Worm (Caenorhabditis elegans) whole organism, L3 larva: ENCODE data around the gene grsp-2.

Experiments
- ZK546.5 ChIP-seq: sonication (generic microtip); optimal IDR thresholded peaks from 2 replicates; lab custom pipeline; 2017; ENCODE audit warnings: missing biosample characterization, missing genetic modification characterization
- aly-2 ChIP-seq: fragments of 150-350 bp; optimal IDR thresholded peaks from 2 replicates; lab custom pipeline; 2014; ENCODE audit warnings: missing biosample characterization, missing genetic modification characterization
- ama-1 ChIP-seq: fragments of 150-350 bp; optimal IDR thresholded peaks from 2 replicates; lab custom pipeline; 2018
- ceh-16 ChIP-seq: sonication (generic microtip); optimal IDR thresholded peaks from 2 replicates; lab custom pipeline; 2017; ENCODE audit warnings: missing biosample characterization, missing genetic modification characterization
- ceh-28 ChIP-seq: fragments of 150-350 bp; optimal IDR thresholded peaks from 2 replicates; lab custom pipeline; 2014; ENCODE audit warnings: missing biosample characterization, missing genetic modification reagents, missing genetic modification characterization
- ceh-82 ChIP-seq: fragments of 150-350 bp; optimal IDR thresholded peaks from 2 replicates; lab custom pipeline; 2014; ENCODE audit warnings: missing biosample characterization, missing genetic modification characterization
- daf-12 ChIP-seq: fragments of 150-350 bp; optimal IDR thresholded peaks from 2 replicates; lab custom pipeline; 2014; ENCODE audit warnings: missing biosample characterization, missing genetic modification reagents, missing genetic modification characterization
- egl-27 ChIP-seq: sonication (generic microtip); optimal IDR thresholded peaks from 4 replicates; lab custom pipeline; 2017; ENCODE audit warnings: missing biosample characterization, missing genetic modification reagents, missing genetic modification characterization
- elt-1 ChIP-seq: fragments of 150-350 bp; optimal IDR thresholded peaks from 2 replicates; lab custom pipeline; 2014; ENCODE audit warnings: missing biosample characterization, missing genetic modification characterization
- elt-2 ChIP-seq: sonication (generic microtip); optimal IDR thresholded peaks from 2 replicates; lab custom pipeline; 2016; ENCODE audit warnings: missing genetic modification reagents, mild to moderate bottlenecking, missing genetic modification characterization, missing compliant biosample characterization
- elt-3 ChIP-seq, 3 experiments: fragments of 150-350 bp in 1 of 3; sonication (generic microtip) in 2 of 3; optimal IDR thresholded peaks; 2 replicates in 2 of 3; 4 replicates in 1 of 3; lab custom pipeline; 2014 to 2017; ENCODE audit warnings: missing biosample characterization in 3 of 3, missing genetic modification characterization in 3 of 3
- fkh-10 ChIP-seq: sonication (generic microtip); optimal IDR thresholded peaks from 2 replicates; lab custom pipeline; 2017; ENCODE audit warnings: missing biosample characterization, missing genetic modification reagents, missing genetic modification characterization
- fkh-2 ChIP-seq: fragments of 150-350 bp; optimal IDR thresholded peaks from 2 replicates; lab custom pipeline; 2014; ENCODE audit warnings: missing biosample characterization, missing genetic modification reagents, missing genetic modification characterization
- fos-1 ChIP-seq: fragments of 150-350 bp; optimal IDR thresholded peaks from 2 replicates; lab custom pipeline; 2014; ENCODE audit warnings: missing biosample characterization, missing genetic modification characterization
- jun-1 ChIP-seq: fragments of 150-350 bp; optimal IDR thresholded peaks from 2 replicates; lab custom pipeline; 2014; ENCODE audit warnings: missing biosample characterization, missing genetic modification reagents, missing genetic modification characterization
- lin-15B ChIP-seq: fragments of 150-350 bp; optimal IDR thresholded peaks from 2 replicates; lab custom pipeline; 2014; ENCODE audit warnings: missing biosample characterization, missing genetic modification characterization
- lin-39 ChIP-seq: fragments of 150-350 bp; optimal IDR thresholded peaks from 2 replicates; lab custom pipeline; 2018; ENCODE audit warnings: missing biosample characterization, missing genetic modification reagents, missing genetic modification characterization
- lsy-12 ChIP-seq: sonication (generic microtip); optimal IDR thresholded peaks from 2 replicates; lab custom pipeline; 2016; ENCODE audit warnings: mild to moderate bottlenecking, missing genetic modification characterization, missing compliant biosample characterization
- nfya-1 ChIP-seq: sonication (generic microtip); optimal IDR thresholded peaks from 2 replicates; lab custom pipeline; 2017; ENCODE audit warnings: missing genetic modification characterization, mild to moderate bottlenecking, missing compliant biosample characterization, antibody characterized with exemption, moderate library complexity; ENCODE audit not compliant: insufficient read depth
- nhr-11 ChIP-seq: fragments of 150-350 bp; optimal IDR thresholded peaks from 2 replicates; lab custom pipeline; 2014; ENCODE audit warnings: missing biosample characterization, missing genetic modification characterization
- nhr-12 ChIP-seq: fragments of 150-350 bp; optimal IDR thresholded peaks from 2 replicates; lab custom pipeline; 2014; ENCODE audit warnings: missing biosample characterization, missing genetic modification characterization
- nhr-23 ChIP-seq: fragments of 150-350 bp; optimal IDR thresholded peaks from 2 replicates; lab custom pipeline; 2014; ENCODE audit warnings: missing biosample characterization, missing genetic modification reagents, missing genetic modification characterization
- nhr-237 ChIP-seq: fragments of 150-350 bp; optimal IDR thresholded peaks from 2 replicates; lab custom pipeline; 2014; ENCODE audit warnings: missing biosample characterization, missing genetic modification characterization
- nhr-25 ChIP-seq: sonication (generic microtip); optimal IDR thresholded peaks from 2 replicates; lab custom pipeline; 2017; ENCODE audit warnings: missing biosample characterization, missing genetic modification characterization
- nhr-28 ChIP-seq: fragments of 150-350 bp; optimal IDR thresholded peaks from 2 replicates; lab custom pipeline; 2014; ENCODE audit warnings: missing biosample characterization, missing genetic modification characterization
- nhr-43 ChIP-seq: sonication (generic microtip); optimal IDR thresholded peaks from 2 replicates; lab custom pipeline; 2016; ENCODE audit warnings: mild to moderate bottlenecking, missing genetic modification characterization, missing compliant biosample characterization; ENCODE audit not compliant: poor library complexity, severe bottlenecking
- nhr-76 ChIP-seq: fragments of 150-350 bp; sonication (generic microtip); optimal IDR thresholded peaks from 5 replicates; lab custom pipeline; 2014; ENCODE audit warnings: missing biosample characterization, missing genetic modification characterization
- pha-4 ChIP-seq: fragments of 150-350 bp; optimal IDR thresholded peaks from 2 replicates; lab custom pipeline; 2014; ENCODE audit warnings: missing biosample characterization, missing genetic modification reagents, missing genetic modification characterization
- pqm-1 ChIP-seq: fragments of 150-350 bp; optimal IDR thresholded peaks from 2 replicates; lab custom pipeline; 2017; ENCODE audit warnings: missing biosample characterization, missing genetic modification characterization, inconsistent platforms
- skn-1 ChIP-seq: fragments of 150-350 bp; optimal IDR thresholded peaks from 2 replicates; lab custom pipeline; 2014; ENCODE audit warnings: missing biosample characterization, missing genetic modification characterization
- snpc-4 ChIP-seq: fragments of 150-350 bp; optimal IDR thresholded peaks from 2 replicates; lab custom pipeline; 2014; ENCODE audit warnings: missing biosample characterization, missing genetic modification characterization
- unc-39 ChIP-seq: sonication (generic microtip); optimal IDR thresholded peaks from 4 replicates; lab custom pipeline; 2017; ENCODE audit warnings: missing biosample characterization, missing genetic modification characterization
- unc-62 ChIP-seq: fragments of 150-350 bp; sonication (generic microtip); optimal IDR thresholded peaks from 4 replicates; lab custom pipeline; 2014; ENCODE audit warnings: missing biosample characterization, missing genetic modification reagents, missing genetic modification characterization
- zag-1 ChIP-seq: fragments of 150-350 bp; optimal IDR thresholded peaks from 2 replicates; lab custom pipeline; 2014; ENCODE audit warnings: missing biosample characterization, missing genetic modification characterization
- ztf-11 ChIP-seq: fragments of 150-350 bp; optimal IDR thresholded peaks from 2 replicates; lab custom pipeline; 2014; ENCODE audit warnings: missing biosample characterization, missing genetic modification characterization
- ztf-4 ChIP-seq: fragments of 150-350 bp; optimal IDR thresholded peaks from 2 replicates; lab custom pipeline; 2014; ENCODE audit warnings: missing biosample characterization, missing genetic modification characterization

The grsp-2 gene

DNA sequence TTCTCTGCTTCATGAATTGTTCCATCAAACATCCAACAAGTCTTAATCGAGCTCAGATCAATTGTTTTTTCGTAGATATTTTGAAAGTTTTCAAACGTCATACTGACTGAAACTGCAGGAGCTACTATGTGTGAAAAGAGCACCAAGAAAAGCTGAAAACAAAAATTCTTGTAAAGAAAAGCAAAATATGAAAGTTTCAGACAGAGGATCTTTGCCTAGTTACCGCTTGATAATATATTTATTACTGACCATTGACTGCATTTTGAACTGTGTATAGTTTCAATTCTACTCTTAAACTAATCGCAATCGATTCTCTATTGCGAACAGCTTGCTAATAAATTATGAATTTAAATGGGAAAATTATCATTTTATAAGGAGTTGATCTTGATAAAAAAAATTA is 17.9 kb upstream of the grsp-2 start, which contains the start of gene clec-182:
clec-182 (minus strand) TSS at position 101 of the 400 bp plus-strand sequence.
- no peak for TF ChIP-seq ceh-82 (tag; lab: Kevin White, UChicago)
- TF ChIP-seq elt-1 (tag; lab: Kevin White, UChicago): no peak
- no peak for TF ChIP-seq lin-39 (tag; lab: Kevin White, UChicago)
- no peak for TF ChIP-seq aly-2 (tag; lab: Kevin White, UChicago)

DNA sequence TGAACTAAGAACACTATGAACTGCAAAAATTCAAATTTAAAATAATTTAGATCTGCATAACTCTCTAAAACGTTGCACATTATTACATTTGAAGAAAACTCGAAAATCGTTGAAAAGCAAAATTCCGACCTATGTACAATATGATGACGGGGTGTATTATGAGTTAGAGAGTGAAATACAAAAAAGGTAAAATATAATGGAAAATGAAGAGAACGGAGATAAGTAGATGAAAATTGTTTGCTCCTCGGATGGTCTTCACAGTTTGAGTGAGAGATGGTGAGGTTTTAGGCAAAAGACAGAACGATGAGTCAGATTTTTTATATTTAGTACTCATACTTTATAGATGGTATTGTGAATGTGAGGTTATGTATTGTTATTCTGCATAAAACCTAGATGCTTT is 8.8 kb upstream of the grsp-2 start:
- TF ChIP-seq nhr-237 (tag; lab: Kevin White, UChicago) (no peak), daf-12 (tag; lab: Kevin White, UChicago) (no peak), pqm-1 (tag; lab: Kevin White, UChicago) (peak; percentile 65), nhr-28 (no peak), ztf-4 (tag; lab: Kevin White, UChicago) (no peak), egl-27 (tag; lab: Kevin White, UChicago) (no peak), fos-1 (tag; lab: Kevin White, UChicago) (no peak), pha-4 (tag; lab: Kevin White, UChicago) (peak; percentile 75), nfya-1 (tag; lab: Kevin White, UChicago) (no peak), zag-1 (tag; lab: Kevin White, UChicago) (no peak)

DNA sequence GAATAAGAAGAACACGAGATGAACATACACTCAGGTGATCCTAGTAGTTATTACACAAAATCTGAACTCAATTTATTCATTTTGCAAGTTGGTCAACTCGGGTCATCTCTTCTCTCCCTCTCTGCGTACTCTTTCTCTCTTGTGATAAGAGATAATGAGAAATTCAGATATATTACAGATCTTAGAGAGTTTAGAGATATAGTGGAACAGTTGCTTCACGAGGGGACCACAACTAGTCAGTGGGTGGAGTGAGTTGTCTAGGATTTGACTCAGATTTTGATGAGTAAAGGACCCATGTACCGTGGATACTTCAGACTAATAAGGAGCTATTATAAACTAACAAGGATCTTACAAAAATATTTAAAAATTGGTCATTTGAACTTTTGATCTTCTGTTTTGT is 2.5 kb upstream of the grsp-2 start, which contains the start of gene exc-5:
exc-5 (minus strand) TSS at position 57 of the 400 bp plus-strand sequence.
- TF ChIP-seq nhr-11 (tag; lab: Kevin White, UChicago) (no peak), ama-1 (lab: Kevin White, UChicago) (no peak), elt-2 (tag; lab: Kevin White, UChicago) (no peak), lsy-12 (tag; lab: Kevin White, UChicago) (no peak), ceh-28 (tag; lab: Kevin White, UChicago) (no peak), nfya-1 (tag; lab: Kevin White, UChicago) (no peak), nhr-12 (tag; lab: Kevin White, UChicago) (no peak), ceh-16 (tag; lab: Kevin White, UChicago) (no peak), fos-1 (tag; lab: Kevin White, UChicago) (no peak), nhr-25 (tag; lab: Kevin White, UChicago) (no peak), nhr-76 (tag; lab: Kevin White, UChicago) (no peak), fkh-2 (tag; lab: Kevin White, UChicago) (no peak), elt-1 (tag; lab: Kevin White, UChicago) (no peak), unc-39 (no peak), lin-39 (tag; lab: Kevin White, UChicago) (no peak), skn-1 (tag; lab: Kevin White, UChicago) (no peak)

DNA sequence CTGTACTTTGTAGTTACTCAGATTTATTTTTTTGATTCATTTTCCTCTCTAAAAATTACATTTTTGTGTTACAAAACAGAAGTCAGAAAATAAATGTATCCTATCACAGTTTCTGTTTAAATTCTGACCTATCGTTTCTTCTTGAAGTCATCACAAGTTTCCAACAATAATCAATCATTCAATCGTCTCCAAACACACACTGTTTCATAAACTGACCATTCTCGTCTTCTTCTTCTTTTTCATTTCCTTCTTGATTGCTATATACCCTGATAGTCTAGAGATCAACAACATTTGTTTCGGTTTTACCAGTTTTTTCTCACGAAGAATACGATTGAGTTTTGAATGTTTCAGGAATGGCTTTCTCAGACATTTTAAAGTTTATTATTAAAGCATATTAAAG is 967 bp upstream of the grsp-2 start:
- TF ChIP-seq nhr-43: peak; percentile 2
- no peak for TF ChIP-seq ZK546.5 (tag; lab: Kevin White, UChicago)
- no peak for TF ChIP-seq unc-62 (GFP tag; lab: Kevin White, UChicago)
- TF ChIP-seq fkh-10 (GFP tag; lab: Kevin White, UChicago): no peak
- TF ChIP-seq nhr-23 (tag; lab: Kevin White, UChicago): peak; percentile 66
- no peak for TF ChIP-seq nhr-28
- TF ChIP-seq lsy-12 (tag; lab: Kevin White, UChicago): no peak
- no peak for TF ChIP-seq elt-2 (tag; lab: Kevin White, UChicago)
- TF ChIP-seq lin-39 (tag; lab: Kevin White, UChicago): no peak
- TF ChIP-seq ama-1 (lab: Kevin White, UChicago): no peak
- peak in 1 of 3 experiments; percentile 48 for TF ChIP-seq elt-3 (tag; optimal IDR thresholded peaks at IDR 0.05; lab: Kevin White, UChicago)
- TF ChIP-seq unc-39: no peak
- TF ChIP-seq skn-1 (tag; lab: Kevin White, UChicago): no peak
- no peak for TF ChIP-seq ceh-16 (tag; lab: Kevin White, UChicago)
- TF ChIP-seq, all 47 proteins: peak for 3

DNA sequence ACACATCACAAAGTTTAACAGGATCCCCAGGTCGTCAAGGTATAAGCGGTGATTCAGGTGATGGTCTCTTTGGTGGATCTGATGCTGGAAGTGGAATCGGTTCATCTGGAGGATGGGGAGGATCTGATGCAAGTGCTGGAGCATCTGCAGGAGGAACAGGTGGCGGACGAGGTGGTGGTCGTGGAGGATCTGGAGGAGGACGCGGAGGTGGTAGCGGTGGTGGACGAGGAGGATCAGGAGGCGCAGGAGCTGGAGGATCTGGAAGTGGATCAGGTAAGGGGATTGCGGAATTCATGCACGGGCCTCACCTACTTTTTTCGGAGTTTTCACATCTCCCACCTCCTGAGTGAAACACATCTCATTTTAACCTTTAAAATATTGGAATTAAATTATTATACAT is 488 bp downstream of the grsp-2 start:
- TF ChIP-seq nhr-11 (tag; lab: Kevin White, UChicago): no peak
- TF ChIP-seq jun-1 (tag; lab: Kevin White, UChicago): no peak
- no peak for TF ChIP-seq elt-3 (tag; optimal IDR thresholded peaks at IDR 0.05; lab: Kevin White, UChicago)
- no peak for TF ChIP-seq daf-12 (tag; lab: Kevin White, UChicago)
- TF ChIP-seq elt-2 (tag; lab: Kevin White, UChicago): no peak
- TF ChIP-seq ztf-11 (tag; lab: Kevin White, UChicago): no peak
- no peak for TF ChIP-seq lsy-12 (tag; lab: Kevin White, UChicago)
- TF ChIP-seq aly-2 (tag; lab: Kevin White, UChicago): no peak
- no peak for TF ChIP-seq ceh-16 (tag; lab: Kevin White, UChicago)
- TF ChIP-seq nhr-25 (tag; lab: Kevin White, UChicago): no peak
- no peak for TF ChIP-seq zag-1 (tag; lab: Kevin White, UChicago)
- no peak for TF ChIP-seq snpc-4
- no peak for TF ChIP-seq lin-15B (tag; lab: Kevin White, UChicago)
- TF ChIP-seq ceh-28 (tag; lab: Kevin White, UChicago): no peak
- TF ChIP-seq elt-1 (tag; lab: Kevin White, UChicago): no peak
- no peak for TF ChIP-seq ceh-82 (tag; lab: Kevin White, UChicago)
- no peak for TF ChIP-seq ZK546.5 (tag; lab: Kevin White, UChicago)
